Comparison of ENCODE assay signal across 4 worm cellular contexts in the genomic region with DNA sequence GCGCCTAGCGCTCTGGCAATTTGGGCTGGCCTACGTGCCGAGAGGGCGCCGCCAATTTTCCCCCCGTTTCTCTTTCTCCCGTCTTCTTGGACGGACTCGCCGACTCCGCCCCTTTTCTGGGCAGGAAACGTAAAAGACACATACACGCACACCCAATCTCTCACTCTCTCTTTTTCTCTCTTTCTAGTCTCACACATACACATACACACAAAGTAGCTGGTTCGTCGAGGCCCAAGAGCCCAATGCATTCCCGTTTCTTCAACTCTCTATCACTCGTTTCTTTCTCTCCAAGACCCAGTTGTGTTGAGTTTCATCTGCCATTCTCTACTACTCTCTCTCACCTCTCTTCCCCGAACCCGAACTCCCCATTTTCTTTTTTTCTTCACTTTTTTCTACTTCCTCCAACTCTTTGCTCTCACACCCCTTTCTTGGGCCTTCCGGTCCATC.
TF ChIP-seq lines count a peak whose summit lies in the region.

No protein-coding gene starts in this region.

TF ChIP-seq in whole organism, L2 larva, 48 proteins besides CTCF, POLR2A, EP300 and RAD21 (continues in another document):
- TF ChIP-seq unc-62 (GFP tag; optimal IDR thresholded peaks at IDR 0.05; lab: Kevin White, UChicago) (no peak), ztf-1 (GFP tag; conservative IDR thresholded peaks at IDR 0.05; lab: Robert Waterston, UW) (no peak), nhr-10 (tag; optimal IDR thresholded peaks at IDR 0.05; lab: Kevin White, UChicago) (no peak), elt-3 (tag; optimal IDR thresholded peaks at IDR 0.05; lab: Kevin White, UChicago) (no peak), unc-55 (GFP tag; optimal IDR thresholded peaks at IDR 0.05; lab: Kevin White, UChicago) (peak; percentile 84), ceh-16 (tag; optimal IDR thresholded peaks at IDR 0.05; lab: Kevin White, UChicago) (no peak), sma-9 (GFP tag; optimal IDR thresholded peaks at IDR 0.05; lab: Kevin White, UChicago) (peak; percentile 78), sma-9 (tag; optimal IDR thresholded peaks at IDR 0.05; lab: Kevin White, UChicago) (no peak), ceh-82 (tag; optimal IDR thresholded peaks at IDR 0.05; lab: Kevin White, UChicago) (no peak), R02D3.7 (tag; optimal IDR thresholded peaks at IDR 0.05; lab: Kevin White, UChicago) (no peak), F13H6.1 (tag; optimal IDR thresholded peaks at IDR 0.05; lab: Kevin White, UChicago) (peak; percentile 90), skn-1 (tag; optimal IDR thresholded peaks at IDR 0.05; lab: Kevin White, UChicago) (no peak), nhr-25 (tag; optimal IDR thresholded peaks at IDR 0.05; lab: Kevin White, UChicago) (no peak), gmeb-1 (tag; optimal IDR thresholded peaks at IDR 0.05; lab: Kevin White, UChicago) (no peak), egl-27 (tag; optimal IDR thresholded peaks at IDR 0.05; lab: Kevin White, UChicago) (no peak), nhr-11 (tag; optimal IDR thresholded peaks at IDR 0.05; lab: Kevin White, UChicago) (no peak), nhr-237 (tag; optimal IDR thresholded peaks at IDR 0.05; lab: Kevin White, UChicago) (no peak), lin-13 (GFP tag; optimal IDR thresholded peaks at IDR 0.05; lab: Kevin White, UChicago) (peak; percentile 41), aly-2 (tag; optimal IDR thresholded peaks at IDR 0.05; lab: Kevin White, UChicago) (no peak), blmp-1 (tag; optimal IDR thresholded peaks at IDR 0.05; lab: Kevin White, UChicago; ENCODE audit: insufficient read depth) (no peak), fos-1 (tag; optimal IDR thresholded peaks at IDR 0.05; lab: Kevin White, UChicago) (peak; percentile 28), lin-39 (tag; optimal IDR thresholded peaks at IDR 0.05; lab: Kevin White, UChicago) (no peak), mab-5 (tag; optimal IDR thresholded peaks at IDR 0.05; lab: Kevin White, UChicago) (peak; percentile 26)

TF ChIP-seq in whole organism, L4 larva, 104 proteins besides CTCF, POLR2A, EP300 and RAD21 (continues in another document):
- TF ChIP-seq nhr-41 (GFP tag; IDR thresholded peaks at IDR 0.05; lab: Robert Waterston, UW) (no peak), set-16 (GFP tag; IDR thresholded peaks at IDR 0.05; lab: Robert Waterston, UW) (peak; percentile 77), skn-1 (tag; optimal IDR thresholded peaks at IDR 0.05; lab: Kevin White, UChicago) (no peak), zfp-3 (GFP tag; conservative IDR thresholded peaks at IDR 0.05; lab: Robert Waterston, UW) (no peak), egl-27 (tag; optimal IDR thresholded peaks at IDR 0.05; lab: Kevin White, UChicago) (no peak), unc-62 (GFP tag; optimal IDR thresholded peaks at IDR 0.05 in 1 of 2; lab: Kevin White, UChicago) (peak in 1 of 2 experiments; percentile 62), unc-62 (tag; optimal IDR thresholded peaks at IDR 0.05; lab: Kevin White, UChicago) (no peak), unc-130 (GFP tag; optimal IDR thresholded peaks at IDR 0.05; lab: Kevin White, UChicago) (no peak), php-3 (GFP tag; IDR thresholded peaks at IDR 0.05; lab: Robert Waterston, UW) (no peak), daf-12 (tag; optimal IDR thresholded peaks at IDR 0.05; lab: Kevin White, UChicago) (no peak), dmd-6 (GFP tag; IDR thresholded peaks at IDR 0.05; lab: Robert Waterston, UW) (peak; percentile 32; the same call in 1 of the 2 replicates), ceh-32 (tag; optimal IDR thresholded peaks at IDR 0.05; lab: Kevin White, UChicago; ENCODE audit: poor library complexity) (peak; percentile 71), nhr-28 (tag; optimal IDR thresholded peaks at IDR 0.05; lab: Kevin White, UChicago) (peak; percentile 35), nhr-6 (tag; optimal IDR thresholded peaks at IDR 0.05; lab: Kevin White, UChicago) (no peak), fkh-10 (GFP tag; optimal IDR thresholded peaks at IDR 0.05; lab: Kevin White, UChicago) (peak; percentile 38), nhr-10 (tag; optimal IDR thresholded peaks at IDR 0.05; lab: Kevin White, UChicago) (no peak), F37D6.2 (tag; optimal IDR thresholded peaks at IDR 0.05; lab: Kevin White, UChicago) (peak; percentile 71), hmg-1.1 (GFP tag; IDR thresholded peaks at IDR 0.05; lab: Robert Waterston, UW) (peak; percentile 85), aha-1 (tag; lab: Kevin White, UChicago) (peak; percentile 99), Y5F2A.4 (GFP tag; optimal IDR thresholded peaks at IDR 0.05; lab: Kevin White, UChicago) (no peak), sdz-12 (GFP tag; optimal IDR thresholded peaks at IDR 0.05; lab: Kevin White, UChicago) (no peak), zfp-2 (tag; optimal IDR thresholded peaks at IDR 0.05; lab: Kevin White, UChicago) (peak; percentile 13), hif-1 (tag; optimal IDR thresholded peaks at IDR 0.05; lab: Kevin White, UChicago) (peak; percentile 50 to 98)

TF ChIP-seq in whole organism, late embryonic, 69 proteins besides CTCF, POLR2A, EP300 and RAD21 (continues in another document):
- TF ChIP-seq sox-4 (tag; optimal IDR thresholded peaks at IDR 0.05; lab: Kevin White, UChicago) (no peak), zip-5 (tag; optimal IDR thresholded peaks at IDR 0.05; lab: Kevin White, UChicago) (no peak), ttx-3 (tag; optimal IDR thresholded peaks at IDR 0.05; lab: Kevin White, UChicago) (no peak), unc-42 (tag; optimal IDR thresholded peaks at IDR 0.05; lab: Kevin White, UChicago) (peak; percentile 75), C08G9.2 (tag; optimal IDR thresholded peaks at IDR 0.05; lab: Kevin White, UChicago) (peak; percentile 40), sdc-2 (tag; optimal IDR thresholded peaks at IDR 0.05; lab: Kevin White, UChicago) (peak; percentile 2), unc-3 (GFP tag; conservative IDR thresholded peaks at IDR 0.05; lab: Robert Waterston, UW) (no peak), unc-3 (tag; optimal IDR thresholded peaks at IDR 0.05; lab: Kevin White, UChicago) (no peak), ceh-48 (tag; optimal IDR thresholded peaks at IDR 0.05; lab: Kevin White, UChicago) (no peak), elt-4 (tag; optimal IDR thresholded peaks at IDR 0.05; lab: Kevin White, UChicago) (no peak), ceh-9 (tag; optimal IDR thresholded peaks at IDR 0.05; lab: Kevin White, UChicago) (no peak), fax-1 (tag; optimal IDR thresholded peaks at IDR 0.05; lab: Kevin White, UChicago) (peak; percentile 16), ceh-6 (GFP tag; optimal IDR thresholded peaks at IDR 0.05; lab: Kevin White, UChicago) (no peak), hlh-15 (tag; optimal IDR thresholded peaks at IDR 0.05; lab: Kevin White, UChicago) (no peak), fkh-6 (tag; optimal IDR thresholded peaks at IDR 0.05; lab: Kevin White, UChicago) (peak; percentile 37), nfya-1 (tag; optimal IDR thresholded peaks at IDR 0.05; lab: Kevin White, UChicago) (peak; percentile 61), hlh-8 (tag; optimal IDR thresholded peaks at IDR 0.05; lab: Kevin White, UChicago) (no peak), mec-3 (tag; optimal IDR thresholded peaks at IDR 0.05; lab: Kevin White, UChicago; ENCODE audit: borderline replicate concordance) (no peak), elt-2 (tag; optimal IDR thresholded peaks at IDR 0.05; lab: Kevin White, UChicago) (no peak), ceh-19 (GFP tag; optimal IDR thresholded peaks at IDR 0.05; lab: Kevin White, UChicago) (no peak), hlh-30 (tag; optimal IDR thresholded peaks at IDR 0.05; lab: Kevin White, UChicago; ENCODE audit: insufficient read depth) (no peak), ceh-24 (tag; optimal IDR thresholded peaks at IDR 0.05; lab: Kevin White, UChicago) (no peak), sox-2 (GFP tag; IDR thresholded peaks at IDR 0.05; lab: Robert Waterston, UW) (no peak), C38D4.7 (GFP tag; optimal IDR thresholded peaks at IDR 0.05; lab: Kevin White, UChicago) (peak; percentile 14), gmeb-2 (tag; optimal IDR thresholded peaks at IDR 0.05; lab: Kevin White, UChicago) (no peak)

TF ChIP-seq in whole organism, mixed stage, embryonic, 35 proteins besides CTCF, POLR2A, EP300 and RAD21:
- peak; percentile 43 for TF ChIP-seq sptf-1 (tag; optimal IDR thresholded peaks at IDR 0.05; lab: Kevin White, UChicago)
- TF ChIP-seq unc-62 (GFP tag; optimal IDR thresholded peaks at IDR 0.05; lab: Kevin White, UChicago): peak; percentile 44
- peak; percentile 100 for TF ChIP-seq unc-120 (tag; optimal IDR thresholded peaks at IDR 0.05; lab: Kevin White, UChicago; ENCODE audit: poor library complexity, severe bottlenecking)
- peak; percentile 7 for TF ChIP-seq lsy-2 (tag; optimal IDR thresholded peaks at IDR 0.05; lab: Kevin White, UChicago)
- no peak for TF ChIP-seq elt-3 (tag; optimal IDR thresholded peaks at IDR 0.05; lab: Kevin White, UChicago)
- TF ChIP-seq ces-1 (GFP tag; optimal IDR thresholded peaks at IDR 0.05; lab: Kevin White, UChicago): peak; percentile 36
- TF ChIP-seq bed-3 (GFP tag; optimal IDR thresholded peaks at IDR 0.05; lab: Kevin White, UChicago): no peak
- peak; percentile 47 for TF ChIP-seq mls-2 (tag; optimal IDR thresholded peaks at IDR 0.05; lab: Kevin White, UChicago)
